Worm (Caenorhabditis elegans) whole organism, L4 larva: ENCODE data around the gene ZK856.16.
A peak's percentile ranks its signal among the peaks of the same experiment; 100 is the strongest.

Experiments
- Y105C5A.15 ChIP-seq: fragments of 200-800 bp; sonication (Bioruptor generic); IDR thresholded peaks from 2 replicates; pipeline ENCODE4 v1.3.6; 2022; ENCODE audit warnings: missing genetic modification characterization, missing compliant biosample characterization
- Y48G9A.11 ChIP-seq: fragments of 200-800 bp; sonication (Bioruptor generic); IDR thresholded peaks from 2 replicates; pipeline ENCODE4 v1.3.6; 2022; ENCODE audit warnings: missing genetic modification reagents, missing genetic modification characterization, missing compliant biosample characterization
- Y75B8A.6 ChIP-seq: fragments of 200-800 bp; sonication (Bioruptor generic); IDR thresholded peaks from 2 replicates; pipeline ENCODE4 v1.3.6; 2022; ENCODE audit warnings: missing genetic modification reagents, missing genetic modification characterization, missing compliant biosample characterization
- ZK337.2 ChIP-seq: fragments of 200-800 bp; sonication (Bioruptor generic); IDR thresholded peaks from 2 replicates; pipeline ENCODE4 v1.3.6; 2022; ENCODE audit warnings: missing genetic modification reagents, missing genetic modification characterization, missing compliant biosample characterization
- ZK546.5 ChIP-seq, 2 experiments: sonication (generic microtip); optimal IDR thresholded peaks; 2 replicates each; lab custom pipeline; 2017; ENCODE audit warnings: missing biosample characterization in 2 of 2, missing genetic modification characterization in 2 of 2
- ceh-20 ChIP-seq: fragments of 200-800 bp; sonication (Bioruptor generic); IDR thresholded peaks from 2 replicates; pipeline ENCODE4 v1.3.6; 2022; ENCODE audit warnings: missing genetic modification reagents, missing genetic modification characterization, missing compliant biosample characterization
- ceh-28 ChIP-seq: fragments of 150-350 bp; optimal IDR thresholded peaks from 2 replicates; lab custom pipeline; 2014; ENCODE audit warnings: missing biosample characterization, missing genetic modification reagents, missing genetic modification characterization
- ceh-32 ChIP-seq: sonication (generic microtip); optimal IDR thresholded peaks from 2 replicates; lab custom pipeline; 2016; ENCODE audit warnings: mild to moderate bottlenecking, missing genetic modification characterization, missing compliant biosample characterization; ENCODE audit not compliant: poor library complexity
- ceh-62 ChIP-seq: sonication (generic microtip); optimal IDR thresholded peaks from 2 replicates; lab custom pipeline; 2017; ENCODE audit warnings: missing biosample characterization, missing genetic modification characterization
- daf-12 ChIP-seq: fragments of 150-350 bp; optimal IDR thresholded peaks from 2 replicates; lab custom pipeline; 2014; ENCODE audit warnings: missing biosample characterization, missing genetic modification reagents, missing genetic modification characterization
- daf-19 ChIP-seq: fragments of 200-800 bp; sonication (Bioruptor generic); conservative IDR thresholded peaks from 2 replicates; pipeline ENCODE4 v1.3.6; 2022; ENCODE audit warnings: missing genetic modification characterization, missing compliant biosample characterization
- dmd-6 ChIP-seq: fragments of 200-800 bp; sonication (Bioruptor generic); IDR thresholded peaks from 2 replicates; pipeline ENCODE4 v1.3.6; 2022; ENCODE audit warnings: missing genetic modification reagents, missing genetic modification characterization, missing compliant biosample characterization
- dmd-9 ChIP-seq: fragments of 200-800 bp; sonication (Bioruptor generic); IDR thresholded peaks from 2 replicates; pipeline ENCODE4 v1.3.6; 2022; ENCODE audit warnings: missing genetic modification reagents, missing genetic modification characterization, missing compliant biosample characterization
- dpl-1 ChIP-seq: fragments of 150-350 bp; optimal IDR thresholded peaks from 2 replicates; lab custom pipeline; 2014; ENCODE audit warnings: missing biosample characterization, missing genetic modification reagents, missing genetic modification characterization
- egl-27 ChIP-seq: sonication (generic microtip); optimal IDR thresholded peaks from 3 replicates; lab custom pipeline; 2017; ENCODE audit warnings: missing biosample characterization, missing genetic modification reagents, missing genetic modification characterization
- fkh-10 ChIP-seq: fragments of 150-350 bp; optimal IDR thresholded peaks from 2 replicates; lab custom pipeline; 2014; ENCODE audit warnings: missing biosample characterization, missing genetic modification reagents, missing genetic modification characterization
- fos-1 ChIP-seq: fragments of 150-350 bp; optimal IDR thresholded peaks from 2 replicates; lab custom pipeline; 2014; ENCODE audit warnings: missing biosample characterization, missing genetic modification characterization
- gei-8 ChIP-seq: fragments of 200-800 bp; sonication (Bioruptor generic); optimal IDR thresholded peaks from 2 replicates; lab custom pipeline; 2018; ENCODE audit warnings: mild to moderate bottlenecking, missing genetic modification characterization, missing compliant biosample characterization
- hif-1 ChIP-seq, 2 experiments: sonication (generic microtip); optimal IDR thresholded peaks; 2 replicates each; lab custom pipeline; 2016 to 2017; ENCODE audit warnings: missing compliant biosample characterization in 2 of 2, missing genetic modification characterization in 2 of 2, missing genetic modification reagents in 2 of 2, missing genotype in 2 of 2, mild to moderate bottlenecking in 1 of 2
- hmg-1.1 ChIP-seq: fragments of 200-800 bp; sonication (Bioruptor generic); IDR thresholded peaks from 2 replicates; pipeline ENCODE4 v1.3.6; 2022; ENCODE audit warnings: missing genetic modification reagents, missing genetic modification characterization, missing compliant biosample characterization
- lim-7 ChIP-seq: fragments of 200-800 bp; sonication (Bioruptor generic); IDR thresholded peaks from 2 replicates; pipeline ENCODE4 v1.3.6; 2022; ENCODE audit warnings: missing genetic modification characterization, missing compliant biosample characterization
- lin-15B ChIP-seq: fragments of 150-350 bp; sonication (generic microtip); optimal IDR thresholded peaks from 3 replicates; lab custom pipeline; 2014; ENCODE audit warnings: missing biosample characterization, missing genetic modification characterization
- lir-3 ChIP-seq: sonication (generic microtip); optimal IDR thresholded peaks from 2 replicates; lab custom pipeline; 2016; ENCODE audit warnings: mild to moderate bottlenecking, missing genetic modification characterization, missing compliant biosample characterization
- madf-9 ChIP-seq: fragments of 200-800 bp; sonication (Bioruptor generic); conservative IDR thresholded peaks from 2 replicates; pipeline ENCODE4 v1.3.6; 2022; ENCODE audit warnings: missing genetic modification reagents, missing genetic modification characterization, missing compliant biosample characterization
- mdl-1 ChIP-seq, 2 experiments: fragments of 150-350 bp in 1 of 2; sonication (generic microtip) in 1 of 2; optimal IDR thresholded peaks; 2 replicates each; lab custom pipeline; 2014 to 2017; ENCODE audit warnings: missing biosample characterization in 2 of 2, missing genetic modification characterization in 2 of 2
- mep-1 ChIP-seq: fragments of 150-350 bp; sonication (generic microtip); optimal IDR thresholded peaks from 3 replicates; lab custom pipeline; 2014; ENCODE audit warnings: missing biosample characterization, missing genetic modification characterization
- mes-2 ChIP-seq: sonication (generic microtip); optimal IDR thresholded peaks from 2 replicates; lab custom pipeline; 2016; ENCODE audit warnings: missing genotype, mild to moderate bottlenecking, missing genetic modification characterization, missing compliant biosample characterization; ENCODE audit not compliant: poor library complexity, severe bottlenecking
- mxl-3 ChIP-seq: fragments of 200-800 bp; sonication (Bioruptor generic); optimal IDR thresholded peaks from 2 replicates; lab custom pipeline; 2018; ENCODE audit warnings: mild to moderate bottlenecking, missing genetic modification characterization, missing compliant biosample characterization
- nhr-10 ChIP-seq: fragments of 150-350 bp; optimal IDR thresholded peaks from 2 replicates; lab custom pipeline; 2014; ENCODE audit warnings: missing biosample characterization, missing genetic modification characterization
- nhr-102 ChIP-seq: sonication (generic microtip); optimal IDR thresholded peaks from 2 replicates; lab custom pipeline; 2016; ENCODE audit warnings: mild to moderate bottlenecking, missing genetic modification characterization, moderate library complexity, missing compliant biosample characterization
- nhr-237 ChIP-seq: sonication (generic microtip); optimal IDR thresholded peaks from 2 replicates; lab custom pipeline; 2017; ENCODE audit warnings: missing biosample characterization, missing genetic modification characterization
- nhr-42 ChIP-seq: fragments of 200-800 bp; sonication (Bioruptor generic); IDR thresholded peaks from 2 replicates; pipeline ENCODE4 v1.3.6; 2022; ENCODE audit warnings: missing genetic modification characterization, missing compliant biosample characterization
- nhr-48 ChIP-seq: sonication (generic microtip); optimal IDR thresholded peaks from 2 replicates; lab custom pipeline; 2016; ENCODE audit warnings: mild to moderate bottlenecking, missing genetic modification characterization, missing compliant biosample characterization
- php-3 ChIP-seq: fragments of 200-800 bp; sonication (Bioruptor generic); IDR thresholded peaks from 2 replicates; pipeline ENCODE4 v1.3.6; 2022; ENCODE audit warnings: missing genetic modification reagents, missing genetic modification characterization, missing compliant biosample characterization
- rbr-2 ChIP-seq: sonication (generic microtip); optimal IDR thresholded peaks from 2 replicates; lab custom pipeline; 2016; ENCODE audit warnings: missing genotype, missing genetic modification characterization, missing compliant biosample characterization
- sdz-12 ChIP-seq: fragments of 200-800 bp; sonication (Bioruptor generic); optimal IDR thresholded peaks from 2 replicates; lab custom pipeline; 2018; ENCODE audit warnings: mild to moderate bottlenecking, missing genetic modification characterization, missing compliant biosample characterization
- skn-1 ChIP-seq: fragments of 150-350 bp; optimal IDR thresholded peaks from 2 replicates; lab custom pipeline; 2014; ENCODE audit warnings: missing biosample characterization, missing genetic modification characterization
- spr-1 ChIP-seq: sonication (generic microtip); optimal IDR thresholded peaks from 2 replicates; lab custom pipeline; 2016; ENCODE audit warnings: mild to moderate bottlenecking, missing genetic modification characterization, missing compliant biosample characterization
- tag-97 ChIP-seq: fragments of 200-800 bp; sonication (Bioruptor generic); IDR thresholded peaks from 2 replicates; pipeline ENCODE4 v1.3.6; 2022; ENCODE audit warnings: missing genetic modification characterization, missing compliant biosample characterization
- unc-62 ChIP-seq, 3 experiments: fragments of 150-350 bp in 1 of 3; sonication (generic microtip); optimal IDR thresholded peaks in 2 of 3; peaks in 1 of 3; 1 replicate in 1 of 3; 2 replicates in 2 of 3; lab custom pipeline; 2014 to 2017; ENCODE audit warnings: missing biosample characterization in 3 of 3, missing genetic modification characterization in 3 of 3, missing genetic modification reagents in 3 of 3, missing genotype in 1 of 3
- vab-7 ChIP-seq: fragments of 200-800 bp; sonication (Bioruptor generic); IDR thresholded peaks from 2 replicates; pipeline ENCODE4 v1.3.6; 2022; ENCODE audit warnings: missing genetic modification reagents, missing genetic modification characterization, missing compliant biosample characterization
- zag-1 ChIP-seq: fragments of 150-350 bp; optimal IDR thresholded peaks from 2 replicates; lab custom pipeline; 2014; ENCODE audit warnings: missing biosample characterization, missing genetic modification characterization
- zip-11 ChIP-seq: fragments of 200-800 bp; sonication (Bioruptor generic); IDR thresholded peaks from 2 replicates; pipeline ENCODE4 v1.3.6; 2022; ENCODE audit warnings: missing genetic modification characterization, missing compliant biosample characterization
- zip-2 ChIP-seq: fragments of 150-350 bp; optimal IDR thresholded peaks from 2 replicates; lab custom pipeline; 2014; ENCODE audit warnings: missing biosample characterization, missing genetic modification characterization
- ztf-7 ChIP-seq: fragments of 150-350 bp; optimal IDR thresholded peaks from 2 replicates; lab custom pipeline; 2014; ENCODE audit warnings: missing biosample characterization, missing genetic modification characterization

ZK856.16 gene

ce11 chrV:10190081-10190556 lies 15.3 kb downstream of the ZK856.16 start, which contains the start of gene ZK856.5 (continued):
- TF ChIP-seq ceh-32 (tag; lab: Kevin White, UChicago) (no peak), ztf-7 (tag; lab: Kevin White, UChicago) (no peak), fos-1 (no peak), Y48G9A.11 (GFP tag; lab: Robert Waterston, UW) (no peak), lin-15B (tag; lab: Kevin White, UChicago) (no peak), zip-2 (no peak), dmd-6 (GFP tag; lab: Robert Waterston, UW) (no peak; the same call in 1 of the 2 replicates), daf-12 (no peak), ceh-28 (no peak), zag-1 (no peak), zip-11 (GFP tag; lab: Robert Waterston, UW) (no peak), sdz-12 (no peak), mxl-3 (GFP tag; lab: Kevin White, UChicago) (peak; percentile 73), mes-2 (no peak), vab-7 (GFP tag; lab: Robert Waterston, UW) (no peak), Y105C5A.15 (GFP tag; lab: Robert Waterston, UW) (no peak), nhr-237 (tag; lab: Kevin White, UChicago) (no peak), hif-1 (tag; optimal IDR thresholded peaks at IDR 0.05; lab: Kevin White, UChicago) (no peak), php-3 (GFP tag; lab: Robert Waterston, UW) (peak; percentile 95), ZK546.5 (tag; optimal IDR thresholded peaks at IDR 0.05; lab: Kevin White, UChicago) (no peak), egl-27 (tag; lab: Kevin White, UChicago) (no peak), nhr-48 (tag; lab: Kevin White, UChicago) (peak; percentile 3), skn-1 (tag; lab: Kevin White, UChicago) (no peak), mdl-1 (tag; optimal IDR thresholded peaks at IDR 0.05; lab: Kevin White, UChicago) (peak in 1 of 2 experiments; percentile 37), nhr-102 (tag; lab: Kevin White, UChicago) (no peak), hmg-1.1 (GFP tag; lab: Robert Waterston, UW) (no peak), rbr-2 (tag; lab: Kevin White, UChicago) (no peak), daf-19 (GFP tag; lab: Robert Waterston, UW) (no peak), mep-1 (tag; lab: Kevin White, UChicago) (no peak), ZK337.2 (GFP tag; lab: Robert Waterston, UW) (no peak), dmd-9 (GFP tag; lab: Robert Waterston, UW) (no peak), dpl-1 (GFP tag; lab: Kevin White, UChicago) (no peak), lir-3 (tag; lab: Kevin White, UChicago) (no peak), ceh-62 (no peak), ceh-20 (GFP tag; lab: Robert Waterston, UW) (no peak), fkh-10 (no peak), spr-1 (no peak), nhr-10 (tag; lab: Kevin White, UChicago) (no peak), madf-9 (GFP tag; lab: Robert Waterston, UW) (no peak), lim-7 (GFP tag; lab: Robert Waterston, UW) (no peak), nhr-42 (no peak), tag-97 (GFP tag; lab: Robert Waterston, UW) (no peak), gei-8 (GFP tag; lab: Kevin White, UChicago) (no peak)

ce11 chrV:10185719-10186118 lies 19.7 kb downstream of the ZK856.16 start, which contains the start of gene ZK856.18:
ZK856.18 (minus strand) TSS chrV:10186007.
- TF ChIP-seq unc-62 (GFP tag; optimal IDR thresholded peaks at IDR 0.05 in 1 of 2; lab: Kevin White, UChicago) (peak in 1 of 2 experiments; percentile 90), unc-62 (tag; optimal IDR thresholded peaks at IDR 0.05; lab: Kevin White, UChicago) (no peak), Y48G9A.11 (GFP tag; lab: Robert Waterston, UW) (no peak), Y75B8A.6 (GFP tag; lab: Robert Waterston, UW) (no peak)
